Worm (Caenorhabditis elegans) whole organism, L4 larva: ENCODE data around the gene B0280.2.

Experiments
- F26F4.8 ChIP-seq: fragments of 200-800 bp; sonication (Bioruptor generic); conservative IDR thresholded peaks from 2 replicates; pipeline ENCODE4 v1.3.6; 2022; ENCODE audit warnings: missing genetic modification characterization, missing compliant biosample characterization
- F49E8.2 ChIP-seq: sonication (generic microtip); optimal IDR thresholded peaks from 2 replicates; lab custom pipeline; 2016; ENCODE audit warnings: missing compliant biosample characterization, mild to moderate bottlenecking, missing genetic modification characterization, borderline replicate concordance
- T20F7.1 ChIP-seq: fragments of 200-800 bp; sonication (Bioruptor generic); optimal IDR thresholded peaks from 2 replicates; lab custom pipeline; 2018; ENCODE audit warnings: mild to moderate bottlenecking, missing genetic modification characterization, missing compliant biosample characterization
- Y48G9A.11 ChIP-seq: fragments of 200-800 bp; sonication (Bioruptor generic); IDR thresholded peaks from 2 replicates; pipeline ENCODE4 v1.3.6; 2022; ENCODE audit warnings: missing genetic modification reagents, missing genetic modification characterization, missing compliant biosample characterization
- Y5F2A.4 ChIP-seq: fragments of 200-800 bp; sonication (Bioruptor generic); optimal IDR thresholded peaks from 2 replicates; lab custom pipeline; 2018; ENCODE audit warnings: mild to moderate bottlenecking, missing genetic modification characterization, missing compliant biosample characterization
- ZK337.2 ChIP-seq: fragments of 200-800 bp; sonication (Bioruptor generic); IDR thresholded peaks from 2 replicates; pipeline ENCODE4 v1.3.6; 2022; ENCODE audit warnings: missing genetic modification reagents, missing genetic modification characterization, missing compliant biosample characterization
- aha-1 ChIP-seq: fragments of 150-350 bp; peaks from one replicate; lab custom pipeline; 2014; ENCODE audit warnings: missing biosample characterization, missing genetic modification characterization
- aly-2 ChIP-seq: sonication (generic microtip); optimal IDR thresholded peaks from 2 replicates; lab custom pipeline; 2018; ENCODE audit warnings: missing biosample characterization, missing genetic modification characterization
- ama-1 ChIP-seq: fragments of 150-350 bp; optimal IDR thresholded peaks from 2 replicates; lab custom pipeline; 2014; ENCODE audit warnings: inconsistent platforms, mixed read lengths
- arid-1 ChIP-seq: fragments of 200-800 bp; sonication (Bioruptor generic); conservative IDR thresholded peaks from 2 replicates; pipeline ENCODE4 v1.3.6; 2022; ENCODE audit warnings: missing genetic modification reagents, missing genetic modification characterization, missing compliant biosample characterization
- attf-4 ChIP-seq: sonication (generic microtip); optimal IDR thresholded peaks from 3 replicates; lab custom pipeline; 2017; ENCODE audit warnings: missing biosample characterization, missing genetic modification characterization
- ces-1 ChIP-seq: fragments of 150-350 bp; sonication (generic microtip); optimal IDR thresholded peaks from 4 replicates; lab custom pipeline; 2014; ENCODE audit warnings: missing biosample characterization, missing genetic modification reagents, missing genetic modification characterization
- dmd-8 ChIP-seq: fragments of 200-800 bp; sonication (Bioruptor generic); IDR thresholded peaks from 2 replicates; pipeline ENCODE4 v1.3.6; 2022; ENCODE audit warnings: missing genetic modification characterization, missing compliant biosample characterization
- gei-8 ChIP-seq: fragments of 200-800 bp; sonication (Bioruptor generic); optimal IDR thresholded peaks from 2 replicates; lab custom pipeline; 2018; ENCODE audit warnings: mild to moderate bottlenecking, missing genetic modification characterization, missing compliant biosample characterization
- hlh-30 ChIP-seq: sonication (generic microtip); optimal IDR thresholded peaks from 2 replicates; lab custom pipeline; 2017; ENCODE audit warnings: antibody characterized with exemption, mild to moderate bottlenecking, missing genetic modification characterization, missing compliant biosample characterization; ENCODE audit not compliant: insufficient read depth
- hmg-1.1 ChIP-seq: fragments of 200-800 bp; sonication (Bioruptor generic); IDR thresholded peaks from 2 replicates; pipeline ENCODE4 v1.3.6; 2022; ENCODE audit warnings: missing genetic modification reagents, missing genetic modification characterization, missing compliant biosample characterization
- lim-7 ChIP-seq: fragments of 200-800 bp; sonication (Bioruptor generic); IDR thresholded peaks from 2 replicates; pipeline ENCODE4 v1.3.6; 2022; ENCODE audit warnings: missing genetic modification characterization, missing compliant biosample characterization
- lin-13 ChIP-seq: fragments of 150-350 bp; optimal IDR thresholded peaks from 2 replicates; lab custom pipeline; 2014; ENCODE audit warnings: missing biosample characterization, missing genetic modification reagents, missing genetic modification characterization
- lin-29 ChIP-seq: fragments of 200-800 bp; sonication (Bioruptor generic); IDR thresholded peaks from 2 replicates; pipeline ENCODE4 v1.3.6; 2022; ENCODE audit warnings: missing genetic modification reagents, missing genetic modification characterization, missing compliant biosample characterization
- lin-39 ChIP-seq: fragments of 150-350 bp; optimal IDR thresholded peaks from 2 replicates; lab custom pipeline; 2014; ENCODE audit warnings: missing biosample characterization, missing genetic modification reagents, missing genetic modification characterization
- lir-3 ChIP-seq: sonication (generic microtip); optimal IDR thresholded peaks from 2 replicates; lab custom pipeline; 2016; ENCODE audit warnings: mild to moderate bottlenecking, missing genetic modification characterization, missing compliant biosample characterization
- lsy-2 ChIP-seq, 2 experiments: fragments of 150-350 bp in 1 of 2; sonication (generic microtip) in 1 of 2; optimal IDR thresholded peaks; 2 replicates each; lab custom pipeline; 2014 to 2017; ENCODE audit warnings: missing biosample characterization in 2 of 2, missing genetic modification characterization in 2 of 2
- madf-9 ChIP-seq: fragments of 200-800 bp; sonication (Bioruptor generic); conservative IDR thresholded peaks from 2 replicates; pipeline ENCODE4 v1.3.6; 2022; ENCODE audit warnings: missing genetic modification reagents, missing genetic modification characterization, missing compliant biosample characterization
- mdt-29 ChIP-seq: fragments of 200-800 bp; sonication (Bioruptor generic); IDR thresholded peaks from 2 replicates; pipeline ENCODE4 v1.3.6; 2022; ENCODE audit warnings: missing genetic modification reagents, missing genetic modification characterization, missing compliant biosample characterization
- mep-1 ChIP-seq: fragments of 150-350 bp; sonication (generic microtip); optimal IDR thresholded peaks from 3 replicates; lab custom pipeline; 2014; ENCODE audit warnings: missing biosample characterization, missing genetic modification characterization
- mxl-2 ChIP-seq: fragments of 200-800 bp; sonication (Bioruptor generic); conservative IDR thresholded peaks from 2 replicates; pipeline ENCODE4 v1.3.6; 2022; ENCODE audit warnings: missing genetic modification reagents, missing genetic modification characterization, missing compliant biosample characterization
- mxl-3 ChIP-seq: fragments of 200-800 bp; sonication (Bioruptor generic); optimal IDR thresholded peaks from 2 replicates; lab custom pipeline; 2018; ENCODE audit warnings: mild to moderate bottlenecking, missing genetic modification characterization, missing compliant biosample characterization
- nhr-10 ChIP-seq: fragments of 150-350 bp; optimal IDR thresholded peaks from 2 replicates; lab custom pipeline; 2014; ENCODE audit warnings: missing biosample characterization, missing genetic modification characterization
- nhr-102 ChIP-seq: sonication (generic microtip); optimal IDR thresholded peaks from 2 replicates; lab custom pipeline; 2016; ENCODE audit warnings: mild to moderate bottlenecking, missing genetic modification characterization, moderate library complexity, missing compliant biosample characterization
- nhr-111 ChIP-seq: fragments of 200-800 bp; sonication (Bioruptor generic); optimal IDR thresholded peaks from 2 replicates; lab custom pipeline; 2018; ENCODE audit warnings: mild to moderate bottlenecking, missing genetic modification characterization, missing compliant biosample characterization
- nhr-237 ChIP-seq: sonication (generic microtip); optimal IDR thresholded peaks from 2 replicates; lab custom pipeline; 2017; ENCODE audit warnings: missing biosample characterization, missing genetic modification characterization
- nhr-28 ChIP-seq: fragments of 150-350 bp; optimal IDR thresholded peaks from 2 replicates; lab custom pipeline; 2014; ENCODE audit warnings: missing biosample characterization, missing genetic modification characterization
- nhr-6 ChIP-seq: fragments of 150-350 bp; optimal IDR thresholded peaks from 2 replicates; lab custom pipeline; 2014; ENCODE audit warnings: missing biosample characterization, missing genetic modification characterization
- nhr-77 ChIP-seq: fragments of 150-350 bp; optimal IDR thresholded peaks from 2 replicates; lab custom pipeline; 2014; ENCODE audit warnings: missing biosample characterization, missing genetic modification characterization
- pha-4 ChIP-seq, 2 experiments: fragments of 150-350 bp in 1 of 2; fragments of 200-800 bp in 1 of 2; sonication (Bioruptor generic) in 1 of 2; IDR thresholded peaks in 1 of 2; optimal IDR thresholded peaks in 1 of 2; 2 replicates each; pipeline versions ENCODE4 v1.3.6 to Lab custom; 2014 to 2022; ENCODE audit warnings: missing genetic modification characterization in 2 of 2, missing genetic modification reagents in 2 of 2, missing biosample characterization in 1 of 2, missing compliant biosample characterization in 1 of 2
- php-3 ChIP-seq: fragments of 200-800 bp; sonication (Bioruptor generic); IDR thresholded peaks from 2 replicates; pipeline ENCODE4 v1.3.6; 2022; ENCODE audit warnings: missing genetic modification reagents, missing genetic modification characterization, missing compliant biosample characterization
- pqm-1 ChIP-seq: sonication (generic microtip); optimal IDR thresholded peaks from 2 replicates; lab custom pipeline; 2017; ENCODE audit warnings: missing biosample characterization, missing genetic modification characterization
- rbr-2 ChIP-seq: sonication (generic microtip); optimal IDR thresholded peaks from 2 replicates; lab custom pipeline; 2016; ENCODE audit warnings: missing genotype, missing genetic modification characterization, missing compliant biosample characterization
- set-16 ChIP-seq: fragments of 200-800 bp; sonication (Bioruptor generic); IDR thresholded peaks from 2 replicates; pipeline ENCODE4 v1.3.6; 2022; ENCODE audit warnings: missing genetic modification reagents, missing genetic modification characterization, missing compliant biosample characterization
- skn-1 ChIP-seq: fragments of 150-350 bp; optimal IDR thresholded peaks from 2 replicates; lab custom pipeline; 2014; ENCODE audit warnings: missing biosample characterization, missing genetic modification characterization
- snpc-1.2 ChIP-seq: fragments of 200-800 bp; sonication (Bioruptor generic); IDR thresholded peaks from 2 replicates; pipeline ENCODE4 v1.3.6; 2022; ENCODE audit warnings: missing genetic modification reagents, missing genetic modification characterization, missing compliant biosample characterization
- snpc-4 ChIP-seq: fragments of 150-350 bp; optimal IDR thresholded peaks from 2 replicates; lab custom pipeline; 2014; ENCODE audit warnings: missing biosample characterization, missing genetic modification characterization
- spr-1 ChIP-seq: sonication (generic microtip); optimal IDR thresholded peaks from 2 replicates; lab custom pipeline; 2016; ENCODE audit warnings: mild to moderate bottlenecking, missing genetic modification characterization, missing compliant biosample characterization
- spr-3 ChIP-seq: fragments of 200-800 bp; sonication (Bioruptor generic); optimal IDR thresholded peaks from 2 replicates; lab custom pipeline; 2018; ENCODE audit warnings: mild to moderate bottlenecking, missing genetic modification characterization, missing compliant biosample characterization
- tag-97 ChIP-seq: fragments of 200-800 bp; sonication (Bioruptor generic); IDR thresholded peaks from 2 replicates; pipeline ENCODE4 v1.3.6; 2022; ENCODE audit warnings: missing genetic modification characterization, missing compliant biosample characterization
- unc-130 ChIP-seq: sonication (generic microtip); optimal IDR thresholded peaks from 2 replicates; lab custom pipeline; 2016; ENCODE audit warnings: missing genetic modification reagents, missing genetic modification characterization, missing compliant biosample characterization
- vab-7 ChIP-seq: fragments of 200-800 bp; sonication (Bioruptor generic); IDR thresholded peaks from 2 replicates; pipeline ENCODE4 v1.3.6; 2022; ENCODE audit warnings: missing genetic modification reagents, missing genetic modification characterization, missing compliant biosample characterization
- zfp-2 ChIP-seq: sonication (generic microtip); optimal IDR thresholded peaks from 2 replicates; lab custom pipeline; 2016; ENCODE audit warnings: mild to moderate bottlenecking, missing genetic modification characterization, missing compliant biosample characterization
- zip-11 ChIP-seq: fragments of 200-800 bp; sonication (Bioruptor generic); IDR thresholded peaks from 2 replicates; pipeline ENCODE4 v1.3.6; 2022; ENCODE audit warnings: missing genetic modification characterization, missing compliant biosample characterization
- zip-2 ChIP-seq: fragments of 150-350 bp; optimal IDR thresholded peaks from 2 replicates; lab custom pipeline; 2014; ENCODE audit warnings: missing biosample characterization, missing genetic modification characterization
- ztf-7 ChIP-seq: fragments of 150-350 bp; optimal IDR thresholded peaks from 2 replicates; lab custom pipeline; 2014; ENCODE audit warnings: missing biosample characterization, missing genetic modification characterization

B0280.2 gene

DNA sequence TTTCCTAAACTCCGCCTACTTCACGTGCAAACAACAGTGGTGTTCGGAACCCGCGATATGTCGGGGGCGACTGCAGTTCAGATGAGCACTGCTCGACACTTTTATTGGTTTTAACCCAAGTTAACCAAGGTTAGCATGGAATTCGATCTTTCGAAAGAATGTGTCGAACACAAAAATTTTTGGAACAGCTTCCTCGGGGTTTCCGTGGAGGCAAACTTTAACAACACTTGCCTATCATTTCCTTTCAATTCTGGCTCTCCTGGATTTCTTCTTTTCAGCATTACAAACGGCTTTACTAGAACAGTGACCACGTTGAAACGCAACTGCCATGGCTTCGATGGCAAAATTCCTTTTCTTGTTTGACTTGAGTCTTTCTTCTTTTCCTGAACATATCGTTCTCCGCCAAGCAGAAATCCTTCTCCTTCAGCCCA, 16.8 kb downstream of the B0280.2 start:
- TF ChIP-seq nhr-237 (no peak), gei-8 (GFP tag; lab: Kevin White, UChicago) (no peak), hlh-30 (tag; lab: Kevin White, UChicago) (peak; percentile 72), madf-9 (GFP tag; lab: Robert Waterston, UW) (peak; percentile 12; the same call in 1 of the 2 replicates), pha-4 (GFP tag; IDR thresholded peaks at IDR 0.05; lab: Robert Waterston, UW) (peak; percentile 63; the same call in 1 of the 2 replicates), pha-4 (tag; optimal IDR thresholded peaks at IDR 0.05; lab: Kevin White, UChicago) (no peak), dmd-8 (GFP tag; lab: Robert Waterston, UW) (no peak), nhr-77 (peak; percentile 36), lin-13 (GFP tag; lab: Kevin White, UChicago) (peak; percentile 54), zfp-2 (tag; lab: Kevin White, UChicago) (no peak), Y48G9A.11 (GFP tag; lab: Robert Waterston, UW) (peak; percentile 84), rbr-2 (peak; percentile 39), zip-2 (peak; percentile 42), hmg-1.1 (peak; percentile 27; the same call in 1 of the 2 replicates), F49E8.2 (tag; lab: Kevin White, UChicago) (peak; percentile 89), mdt-29 (GFP tag; lab: Robert Waterston, UW) (peak; percentile 84; the same call in 1 of the 2 replicates), lin-29 (no peak), attf-4 (no peak), snpc-4 (peak; percentile 88), unc-130 (GFP tag; lab: Kevin White, UChicago) (peak; percentile 24), lir-3 (tag; lab: Kevin White, UChicago) (no peak), php-3 (GFP tag; lab: Robert Waterston, UW) (peak; percentile 89), pqm-1 (tag; lab: Kevin White, UChicago) (peak; percentile 53), spr-1 (tag; lab: Kevin White, UChicago) (peak; percentile 67), arid-1 (GFP tag; lab: Robert Waterston, UW) (peak; percentile 70), snpc-1.2 (GFP tag; lab: Robert Waterston, UW) (peak; percentile 69), nhr-111 (GFP tag; lab: Kevin White, UChicago) (peak; percentile 17), F26F4.8 (GFP tag; lab: Robert Waterston, UW) (no peak), nhr-102 (peak; percentile 81), zip-11 (GFP tag; lab: Robert Waterston, UW) (no peak), set-16 (GFP tag; lab: Robert Waterston, UW) (no peak), nhr-6 (tag; lab: Kevin White, UChicago) (no peak), nhr-28 (tag; lab: Kevin White, UChicago) (peak; percentile 57), lsy-2 (tag; optimal IDR thresholded peaks at IDR 0.05; lab: Kevin White, UChicago) (peak in 1 of 2 experiments; percentile 71), skn-1 (tag; lab: Kevin White, UChicago) (no peak), ama-1 (peak; percentile 98), T20F7.1 (peak; percentile 69), aly-2 (tag; lab: Kevin White, UChicago) (no peak), ZK337.2 (no peak), lin-39 (no peak), vab-7 (GFP tag; lab: Robert Waterston, UW) (peak; percentile 36; the same call in 1 of the 2 replicates), mxl-3 (GFP tag; lab: Kevin White, UChicago) (peak; percentile 68), spr-3 (GFP tag; lab: Kevin White, UChicago) (peak; percentile 52), ces-1 (GFP tag; lab: Kevin White, UChicago) (no peak), mep-1 (tag; lab: Kevin White, UChicago) (peak; percentile 83), ztf-7 (peak; percentile 38), nhr-10 (peak; percentile 66), aha-1 (peak; percentile 65), Y5F2A.4 (GFP tag; lab: Kevin White, UChicago) (peak; percentile 61), lim-7 (GFP tag; lab: Robert Waterston, UW) (no peak), mxl-2 (GFP tag; lab: Robert Waterston, UW) (no peak), tag-97 (no peak)
